Fruit fly (Drosophila melanogaster) S2 (cell line): ENCODE results near the gene mus304.

Source experiments
- CG8478 ChIP-seq: fragments of >200 bp; optimal IDR thresholded peaks from 2 replicates; lab custom pipeline; 2018
- CTCF ChIP-seq, 2 experiments: fragments of >200 bp; optimal IDR thresholded peaks; 2 replicates each; lab custom pipeline; 2018

The mus304 gene

DNA sequence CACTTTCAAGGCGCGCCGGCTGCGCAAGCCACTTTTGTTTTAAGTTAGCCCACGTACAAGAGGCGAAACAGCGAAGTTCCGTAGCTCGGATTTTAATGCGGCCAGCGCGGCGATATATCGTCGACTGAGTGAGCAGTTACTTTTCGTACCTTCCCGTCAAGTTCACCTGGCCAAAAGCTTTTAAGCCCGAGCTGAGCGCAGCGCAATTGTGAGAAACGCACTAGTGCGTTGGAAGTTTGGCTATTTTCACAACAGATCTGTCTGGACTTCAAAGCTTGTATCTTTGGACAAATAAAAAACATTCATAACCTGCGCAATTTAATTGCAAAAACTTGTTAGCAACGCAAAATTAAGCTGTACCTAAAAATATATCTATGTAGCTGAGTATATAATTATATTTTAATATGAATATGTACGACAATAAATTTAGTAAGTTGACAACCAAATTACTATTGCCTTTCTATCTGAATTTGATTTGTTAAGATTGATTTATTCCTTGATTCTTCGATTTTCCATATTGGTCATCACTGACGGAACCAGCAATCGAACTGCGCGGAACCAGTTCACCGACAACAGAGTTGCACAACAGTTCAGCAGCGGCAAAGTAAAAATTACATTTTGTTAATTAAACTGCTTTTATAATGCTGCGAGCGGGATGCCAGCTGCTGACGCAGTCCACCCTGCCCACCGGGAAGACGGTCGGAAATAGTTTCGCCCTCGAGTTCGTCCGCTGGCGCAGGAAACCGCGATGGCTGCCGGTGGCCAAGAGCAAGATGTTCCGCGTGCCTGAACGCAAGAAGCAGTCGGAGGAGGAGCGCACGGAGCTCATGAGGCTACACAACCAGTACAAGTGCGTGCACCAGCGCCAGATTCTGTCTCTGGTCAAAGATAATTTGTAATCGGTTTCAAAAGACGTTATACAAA is 3.3 kb upstream of the mus304 start, which contains the start of the genes CG13698 and mRpS26:
Gene CG13698, minus strand, starts transcription at position 129 of the 924 bp plus-strand sequence.
Gene mRpS26, plus strand, starts transcription at position 559 of the 924 bp plus-strand sequence.
- TF ChIP-seq CG8478 (lab: Kevin White, UChicago) (no peak), CTCF (optimal IDR thresholded peaks at IDR 0.05; lab: Kevin White, UChicago) (no peak)

DNA sequence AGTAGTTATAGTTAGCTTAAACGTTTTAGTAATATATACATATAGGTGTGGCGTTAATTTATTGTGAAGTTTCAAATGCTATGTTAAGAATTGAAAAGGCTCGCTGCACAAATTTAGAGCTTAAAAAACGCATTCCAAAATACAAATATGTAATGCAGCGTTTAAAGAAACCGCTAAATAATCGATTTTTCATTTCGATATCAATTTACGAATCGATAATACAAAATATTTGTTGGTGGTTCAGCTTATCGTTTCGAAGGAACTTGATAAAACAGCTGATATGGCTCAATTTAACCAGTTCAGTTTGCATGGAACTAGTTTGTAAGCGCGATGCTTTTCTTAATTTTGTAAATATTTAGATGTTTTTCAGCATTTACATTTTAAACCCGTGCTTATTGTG is 3.1 kb downstream of the mus304 start, which contains the start of the genes CG32195 and CG7341:
Gene CG32195, plus strand, starts transcription at position 291 of the 400 bp plus-strand sequence.
Gene CG7341, plus strand, starts transcription at position 291 of the 400 bp plus-strand sequence.
- no peak for TF ChIP-seq CG8478 (lab: Kevin White, UChicago)
- no peak for TF ChIP-seq CTCF (optimal IDR thresholded peaks at IDR 0.05; lab: Kevin White, UChicago)

DNA sequence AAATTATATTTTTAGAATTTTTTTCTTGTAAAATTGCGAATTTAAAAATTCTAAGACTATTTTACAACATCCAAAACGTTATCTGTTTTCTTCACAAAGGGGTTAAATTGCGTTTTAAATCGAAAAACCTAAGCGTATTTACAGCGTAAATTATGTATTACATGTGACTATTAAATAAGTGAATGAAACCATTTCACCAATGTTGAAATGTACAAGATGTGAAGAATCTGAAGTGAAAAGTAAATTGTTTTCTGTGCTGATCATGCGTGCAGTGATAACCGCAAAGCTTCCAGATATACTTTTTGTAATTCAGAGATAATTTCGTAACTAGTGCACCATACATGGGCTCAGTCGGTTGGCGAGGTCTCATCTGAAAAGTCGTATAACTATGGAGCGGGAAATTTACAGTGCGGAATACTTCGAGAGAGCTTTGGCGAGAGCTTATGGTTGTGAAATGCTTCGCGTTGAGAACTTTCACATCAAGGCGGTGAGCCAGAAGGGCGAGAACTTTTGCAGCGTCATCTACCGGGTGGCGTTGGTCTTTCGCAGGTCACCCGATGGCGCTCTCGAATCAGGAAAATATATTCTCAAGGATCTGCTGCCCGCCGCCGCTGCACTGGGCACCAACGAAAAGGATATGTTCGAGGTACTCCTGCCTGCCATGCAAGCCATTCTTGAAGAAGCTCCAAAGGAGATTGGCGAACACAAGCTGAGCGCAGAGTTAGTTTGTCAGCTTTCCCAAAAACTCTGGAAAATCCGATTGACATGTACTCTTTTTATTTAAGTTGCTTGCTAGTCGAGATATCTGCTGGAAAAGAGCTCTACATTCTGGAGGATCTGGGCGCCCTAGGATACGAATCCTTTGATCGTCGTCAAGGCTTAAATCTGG is 4.7 kb downstream of the mus304 start:
- TF ChIP-seq CTCF (optimal IDR thresholded peaks at IDR 0.05; lab: Kevin White, UChicago) (peak; percentile 40 to 51), CG8478 (lab: Kevin White, UChicago) (no peak)

DNA sequence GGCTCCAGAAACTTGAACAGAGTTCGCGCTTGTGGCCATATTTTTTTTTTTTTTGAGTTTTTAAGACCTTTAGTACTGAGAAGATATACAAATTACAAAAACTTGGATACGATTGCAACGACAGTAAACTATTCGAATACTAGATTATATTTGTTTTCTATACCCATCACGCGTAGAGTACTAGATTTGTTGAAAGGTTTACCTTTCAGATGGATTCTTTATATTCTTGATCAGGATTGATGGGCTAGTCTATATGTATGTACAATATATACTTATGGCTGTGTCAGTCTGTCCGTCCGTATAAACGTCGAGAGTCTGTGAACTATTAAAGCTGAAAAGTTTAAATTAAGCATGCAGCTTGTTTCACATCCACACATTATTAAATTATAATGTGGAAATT is 12.3 kb downstream of the mus304 start, which contains the start of gene CG42853:
Gene CG42853, minus strand, starts transcription at position 101 of the 400 bp plus-strand sequence.
- TF ChIP-seq CG8478 (lab: Kevin White, UChicago) (no peak), CTCF (optimal IDR thresholded peaks at IDR 0.05; lab: Kevin White, UChicago) (no peak)

DNA sequence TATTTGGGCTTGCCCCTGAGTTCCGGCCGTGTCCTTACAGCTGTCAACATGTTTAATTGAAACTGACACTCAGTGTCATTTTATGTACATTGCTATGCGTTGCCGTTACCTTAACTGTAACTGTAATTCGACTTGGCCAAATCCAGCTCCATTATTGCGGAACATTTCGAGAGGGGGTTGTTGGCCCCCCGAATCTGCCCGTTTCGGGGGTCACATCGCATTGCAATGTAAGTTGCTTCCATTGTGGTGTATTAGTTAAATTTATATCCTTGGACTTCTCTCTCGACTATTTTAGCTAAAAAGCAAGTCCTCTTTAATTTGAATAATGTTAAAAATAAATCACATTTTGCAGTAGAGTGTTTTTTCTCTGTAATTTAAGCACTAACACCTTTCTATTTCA is 14.5 kb downstream of the mus304 start:
- no peak for TF ChIP-seq CG8478 (lab: Kevin White, UChicago)
- TF ChIP-seq CTCF (optimal IDR thresholded peaks at IDR 0.05; lab: Kevin White, UChicago) = no peak

DNA sequence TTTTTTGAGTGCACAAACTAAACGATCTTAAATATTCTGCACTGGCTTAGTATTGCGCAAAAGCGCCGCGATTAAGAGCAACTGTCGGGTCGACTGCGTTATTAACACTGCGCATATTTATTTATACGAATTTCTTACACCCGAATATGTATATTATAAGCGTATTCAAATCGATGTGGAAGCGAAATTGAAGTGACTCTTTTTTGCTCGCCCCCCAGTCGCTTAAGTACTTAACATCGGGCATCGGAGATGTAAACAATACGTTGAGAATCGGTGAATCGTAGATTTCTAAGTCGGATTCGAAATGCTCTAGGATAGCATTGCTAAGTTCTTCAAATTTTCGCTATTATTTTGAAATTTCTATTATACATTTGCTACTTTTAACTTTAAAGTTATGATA is 23.0 kb downstream of the mus304 start, which contains the start of gene Cyp312a1:
Gene Cyp312a1, minus strand, starts transcription at position 101 of the 400 bp plus-strand sequence.
- no peak for TF ChIP-seq CG8478 (lab: Kevin White, UChicago)
- TF ChIP-seq CTCF (optimal IDR thresholded peaks at IDR 0.05; lab: Kevin White, UChicago) = no peak

DNA sequence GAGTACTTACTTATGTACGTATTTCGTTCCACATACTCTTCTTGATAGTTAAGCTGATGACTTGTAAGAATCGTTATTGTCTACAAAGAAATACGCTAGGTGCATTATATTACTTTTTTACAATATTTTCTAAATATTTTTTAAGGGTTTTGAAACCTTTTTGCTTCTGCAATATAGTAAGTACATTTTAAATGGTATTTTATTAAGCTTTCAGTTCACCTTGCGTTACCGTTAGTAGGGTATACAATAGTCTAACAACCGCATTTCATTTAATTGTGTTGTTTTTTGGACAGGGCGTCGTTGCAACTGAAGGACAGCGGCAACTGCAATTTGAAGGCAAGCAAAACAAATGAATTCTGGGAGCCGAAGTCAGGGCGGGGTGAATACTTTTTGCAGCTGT is 27.6 kb downstream of the mus304 start:
- TF ChIP-seq CG8478 (lab: Kevin White, UChicago) = no peak
- TF ChIP-seq CTCF (optimal IDR thresholded peaks at IDR 0.05; lab: Kevin White, UChicago) = no peak

DNA sequence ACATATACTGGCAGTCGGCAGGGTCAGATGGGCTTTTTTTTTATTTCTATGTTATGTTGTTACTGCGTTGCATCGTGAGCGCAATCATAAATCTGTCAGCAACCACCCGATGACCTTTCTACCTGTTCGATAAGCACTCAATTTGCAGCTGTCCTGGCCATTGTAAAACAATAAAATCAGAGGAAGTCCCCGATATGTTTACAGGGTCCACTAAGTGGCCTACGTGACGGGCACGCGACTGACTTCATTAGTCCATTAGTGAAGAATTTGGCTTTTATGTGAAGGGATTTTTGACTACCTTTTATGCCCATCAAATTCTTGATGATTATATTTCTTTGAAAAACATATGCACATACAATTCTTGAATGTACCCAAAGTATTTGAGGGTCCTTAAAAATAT is 28.7 kb downstream of the mus304 start:
- TF ChIP-seq CTCF (optimal IDR thresholded peaks at IDR 0.05; lab: Kevin White, UChicago) (no peak), CG8478 (lab: Kevin White, UChicago) (no peak)

DNA sequence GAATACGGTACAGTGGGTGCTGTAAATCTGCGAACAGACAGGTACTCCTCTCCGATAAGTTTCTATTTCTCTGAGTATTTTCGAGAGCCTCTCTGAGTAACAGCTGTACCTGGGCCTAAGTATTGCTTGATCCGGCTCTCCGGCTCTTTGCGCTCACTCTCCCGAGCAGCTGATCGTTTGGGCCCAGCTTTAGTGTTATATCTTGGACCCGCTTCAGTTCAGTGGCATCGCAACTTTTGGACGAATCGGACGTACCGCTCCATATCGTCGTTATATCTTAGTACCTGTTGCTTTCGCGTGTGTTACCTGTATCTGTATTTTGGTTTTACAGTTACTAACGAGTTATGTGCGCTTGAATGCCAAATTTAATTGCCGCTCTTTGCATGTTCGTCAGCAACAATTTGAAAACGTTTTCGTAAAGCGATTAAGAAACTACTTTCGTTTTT is 29.6 kb downstream of the mus304 start, which contains the start of gene geko:
Gene geko, plus strand, starts transcription at position 219 of the 446 bp plus-strand sequence.
- TF ChIP-seq CG8478 (lab: Kevin White, UChicago) (no peak), CTCF (optimal IDR thresholded peaks at IDR 0.05; lab: Kevin White, UChicago) (no peak)

DNA sequence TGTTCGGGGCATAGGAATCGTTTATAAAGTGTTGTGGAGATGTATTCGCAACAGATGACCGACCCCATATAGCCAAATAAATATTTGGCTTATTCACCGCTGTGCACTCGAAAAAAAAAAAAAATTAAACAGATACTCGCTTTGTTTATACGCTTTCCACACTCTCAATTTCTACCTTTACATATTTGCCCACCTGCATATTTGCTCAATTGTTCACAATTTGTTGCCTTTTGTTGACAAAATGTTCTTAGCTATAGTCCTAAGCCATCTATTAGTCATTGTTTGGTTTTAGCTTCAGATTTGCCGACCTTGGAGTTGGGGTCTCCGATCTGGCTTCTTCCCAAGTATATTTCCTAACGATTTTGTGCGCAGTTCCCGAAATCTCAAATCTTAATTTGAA is 33.4 kb downstream of the mus304 start:
- no peak for TF ChIP-seq CG8478 (lab: Kevin White, UChicago)

DNA sequence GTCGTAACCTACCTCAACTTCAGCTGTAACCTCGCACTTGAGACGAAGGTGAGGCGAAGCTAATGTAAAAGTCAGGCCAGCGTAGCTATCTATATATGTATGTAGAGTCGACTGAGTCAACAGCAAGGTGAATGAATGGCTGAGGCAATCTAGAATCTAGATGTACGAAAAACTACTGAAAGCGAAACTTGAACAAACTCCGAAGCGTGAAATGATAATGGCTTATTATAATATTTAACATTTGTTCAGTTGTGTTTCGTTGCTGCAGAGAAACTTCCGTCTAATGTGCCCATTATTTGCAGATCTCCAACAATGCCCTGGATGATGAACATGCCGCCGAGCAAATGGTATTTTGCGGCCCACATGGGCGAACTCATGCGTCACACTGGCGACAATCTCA is 35.0 kb downstream of the mus304 start:
- TF ChIP-seq CG8478 (lab: Kevin White, UChicago) (no peak), CTCF (optimal IDR thresholded peaks at IDR 0.05; lab: Kevin White, UChicago) (no peak)

DNA sequence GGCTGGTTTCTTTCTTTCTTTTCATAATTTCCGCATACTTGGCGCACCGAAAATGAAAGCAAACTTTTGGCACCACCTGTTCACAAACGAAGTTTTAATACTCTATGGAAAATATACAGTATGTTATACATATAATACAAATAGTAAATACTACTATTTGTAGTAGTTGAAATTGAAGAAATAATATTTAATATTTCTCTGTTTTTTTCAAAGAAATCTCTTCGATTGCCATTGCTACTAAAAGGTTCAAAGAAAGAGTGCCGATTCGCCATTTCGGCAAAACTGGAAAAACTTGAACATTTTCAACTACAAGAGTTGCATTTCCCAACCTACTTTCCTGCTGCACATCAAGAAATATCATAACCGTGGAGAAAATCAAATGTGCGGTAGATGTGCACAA is 37.2 kb downstream of the mus304 start:
- TF ChIP-seq CTCF (optimal IDR thresholded peaks at IDR 0.05; lab: Kevin White, UChicago) (no peak), CG8478 (lab: Kevin White, UChicago) (no peak)

DNA sequence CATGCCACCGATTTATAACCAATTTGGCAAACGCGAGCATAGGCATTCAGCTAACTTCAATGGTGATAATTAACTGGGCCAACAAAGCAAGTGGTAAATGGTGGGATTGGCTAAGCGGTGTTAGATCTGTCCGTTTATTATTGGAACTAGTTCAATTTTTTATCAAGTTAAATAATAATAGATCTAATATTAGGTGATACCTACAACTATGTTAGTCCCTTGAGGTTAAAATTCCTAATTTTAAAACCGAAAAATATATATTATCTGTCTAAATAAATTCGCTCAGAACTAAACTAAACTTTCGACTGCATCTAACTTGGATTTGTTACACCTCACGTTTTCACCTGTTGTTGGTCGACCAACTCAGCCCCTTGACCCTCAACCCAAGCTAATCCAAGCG is 38.0 kb downstream of the mus304 start:
- no peak for TF ChIP-seq CG8478 (lab: Kevin White, UChicago)
- TF ChIP-seq CTCF (optimal IDR thresholded peaks at IDR 0.05; lab: Kevin White, UChicago) = no peak

DNA sequence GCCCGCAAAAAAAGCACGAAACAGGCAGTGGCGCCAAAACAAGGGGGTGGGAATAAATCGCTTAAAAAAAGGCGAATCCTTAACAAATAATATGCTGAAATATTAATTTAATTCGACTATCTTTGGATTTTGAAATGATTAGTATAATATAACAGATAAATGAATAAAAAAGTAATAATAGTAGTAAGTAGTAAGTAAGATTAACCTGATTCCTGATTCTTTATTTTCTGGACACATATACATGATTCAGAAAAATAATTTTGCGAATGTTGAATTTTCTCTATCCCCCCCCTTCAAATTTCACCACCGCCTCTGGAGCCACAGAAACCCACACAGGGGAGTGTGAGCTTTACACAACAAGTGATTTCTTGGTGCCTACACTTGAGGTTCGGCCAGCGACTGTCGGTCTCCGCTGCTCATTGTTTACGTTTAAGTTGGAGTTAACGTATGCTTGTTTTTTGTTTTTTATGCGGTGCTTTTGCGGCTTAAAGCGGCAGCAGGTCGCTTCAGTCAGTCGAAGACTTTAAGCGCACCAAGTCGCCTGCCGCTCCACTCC is 38.9 kb downstream of the mus304 start, which contains the start of gene CG7330:
Gene CG7330, plus strand, starts transcription at position 506 of the 556 bp plus-strand sequence.
- TF ChIP-seq CG8478 (lab: Kevin White, UChicago) = no peak
- TF ChIP-seq CTCF (optimal IDR thresholded peaks at IDR 0.05; lab: Kevin White, UChicago) = no peak
